Fruit fly (Drosophila melanogaster) whole organism, embryonic: ENCODE data around the gene RpLP1.

Experiments
- Atf6 ChIP-seq: fragments of 200-800 bp; sonication (Bioruptor generic); IDR thresholded peaks from 2 replicates; pipeline ENCODE4 v1.3.6; 2022; ENCODE audit warnings: missing biosample characterization, missing genetic modification characterization
- C15 ChIP-seq: fragments of 200-800 bp; sonication (Bioruptor generic); IDR thresholded peaks from 3 replicates; pipeline ENCODE4 v1.3.6; 2022; ENCODE audit warnings: missing biosample characterization, missing genetic modification characterization
- CG11093 ChIP-seq: fragments of 200-800 bp; sonication (Bioruptor generic); IDR thresholded peaks from 3 replicates; pipeline ENCODE4 v1.3.6; 2022; ENCODE audit warnings: missing biosample characterization, missing genetic modification characterization
- CG11723 ChIP-seq: fragments of 200-800 bp; sonication (Bioruptor generic); optimal IDR thresholded peaks from 2 replicates; lab custom pipeline; 2017; ENCODE audit warnings: missing biosample characterization, mild to moderate bottlenecking, missing genetic modification characterization
- CG13123 ChIP-seq: fragments of 200-800 bp; sonication (Bioruptor generic); optimal IDR thresholded peaks from 2 replicates; lab custom pipeline; 2016; ENCODE audit warnings: missing biosample characterization, missing genetic modification characterization
- CG13775 ChIP-seq: fragments of 200-800 bp; sonication (Bioruptor generic); optimal IDR thresholded peaks from 3 replicates; lab custom pipeline; 2017; ENCODE audit warnings: missing biosample characterization, mild to moderate bottlenecking, missing genetic modification characterization
- CG14050 ChIP-seq: fragments of 200-800 bp; sonication (Bioruptor generic); IDR thresholded peaks from 3 replicates; pipeline ENCODE4 v1.3.6; 2022; ENCODE audit warnings: missing biosample characterization, missing genetic modification characterization
- CG14860 ChIP-seq: fragments of 200-800 bp; sonication (Bioruptor generic); IDR thresholded peaks from 3 replicates; pipeline ENCODE4 v1.3.6; 2022; ENCODE audit warnings: missing biosample characterization, missing genetic modification characterization; ENCODE audit not compliant: partially characterized antibody
- CG15479 ChIP-seq: fragments of 200-800 bp; sonication (Bioruptor generic); optimal IDR thresholded peaks from 3 replicates; lab custom pipeline; 2019; ENCODE audit warnings: missing biosample characterization, mild to moderate bottlenecking, missing genetic modification characterization, moderate library complexity
- CG15696 ChIP-seq: fragments of 200-800 bp; sonication (Bioruptor generic); optimal IDR thresholded peaks from 2 replicates; lab custom pipeline; 2019; ENCODE audit warnings: missing biosample characterization, mild to moderate bottlenecking, missing genetic modification characterization, moderate library complexity
- CG17385 ChIP-seq: fragments of 200-800 bp; sonication (Bioruptor generic); optimal IDR thresholded peaks from 3 replicates; lab custom pipeline; 2018; ENCODE audit warnings: missing biosample characterization, mild to moderate bottlenecking, missing genetic modification characterization
- CG18476 ChIP-seq: fragments of 200-800 bp; sonication (Bioruptor generic); optimal IDR thresholded peaks from 2 replicates; lab custom pipeline; 2016; ENCODE audit warnings: missing biosample characterization, mild to moderate bottlenecking, missing genetic modification characterization
- CG18764 ChIP-seq: fragments of 200-800 bp; sonication (Bioruptor generic); optimal IDR thresholded peaks from 3 replicates; lab custom pipeline; 2016; ENCODE audit warnings: missing biosample characterization, missing genetic modification characterization
- CG30020 ChIP-seq: fragments of 200-800 bp; optimal IDR thresholded peaks from 2 replicates; lab custom pipeline; 2019; ENCODE audit warnings: missing biosample characterization, mild to moderate bottlenecking, missing genetic modification characterization, moderate library complexity
- CG31365 ChIP-seq: fragments of 200-800 bp; sonication (Bioruptor generic); optimal IDR thresholded peaks from 2 replicates; lab custom pipeline; 2018; ENCODE audit warnings: missing biosample characterization, mild to moderate bottlenecking, missing genetic modification characterization
- CG32772 ChIP-seq: fragments of 200-800 bp; sonication (Bioruptor generic); IDR thresholded peaks from 2 replicates; pipeline ENCODE4 v1.3.6; 2022; ENCODE audit warnings: missing biosample characterization, missing genetic modification characterization
- CG3838 ChIP-seq: fragments of 200-800 bp; sonication (Bioruptor generic); optimal IDR thresholded peaks from 3 replicates; lab custom pipeline; 2016; ENCODE audit warnings: missing biosample characterization, missing genetic modification characterization
- CG3995 ChIP-seq: fragments of 200-800 bp; sonication (Bioruptor generic); optimal IDR thresholded peaks from 3 replicates; lab custom pipeline; 2016; ENCODE audit warnings: missing biosample characterization, missing genetic modification characterization
- CG4328 ChIP-seq: fragments of 200-800 bp; sonication (Bioruptor generic); optimal IDR thresholded peaks from 3 replicates; lab custom pipeline; 2017; ENCODE audit warnings: missing biosample characterization, missing genetic modification reagents, missing genetic modification characterization
- CG4730 ChIP-seq: fragments of 200-800 bp; sonication (Bioruptor generic); IDR thresholded peaks from 2 replicates; pipeline ENCODE4 v1.3.6; 2022; ENCODE audit warnings: missing biosample characterization, missing genetic modification characterization
- CG6254 ChIP-seq: fragments of 200-800 bp; sonication (Bioruptor generic); optimal IDR thresholded peaks from 3 replicates; lab custom pipeline; 2017; ENCODE audit warnings: mild to moderate bottlenecking, missing biosample characterization, missing genetic modification reagents, missing genetic modification characterization
- CG7357 ChIP-seq: fragments of 200-800 bp; sonication (Bioruptor generic); IDR thresholded peaks from 3 replicates; pipeline ENCODE4 v1.3.6; 2022; ENCODE audit warnings: missing biosample characterization, missing genetic modification characterization
- CG7372 ChIP-seq: fragments of 200-800 bp; sonication (Bioruptor generic); IDR thresholded peaks from 2 replicates; pipeline ENCODE4 v1.3.6; 2022; ENCODE audit warnings: missing biosample characterization, missing genetic modification characterization
- CG9215 ChIP-seq: fragments of 200-800 bp; sonication (Bioruptor generic); IDR thresholded peaks from 2 replicates; pipeline ENCODE4 v1.3.6; 2022; ENCODE audit warnings: missing biosample characterization, missing genetic modification characterization
- Camta ChIP-seq: fragments of 200-800 bp; sonication (Bioruptor generic); optimal IDR thresholded peaks from 2 replicates; lab custom pipeline; 2016; ENCODE audit warnings: missing biosample characterization, missing genetic modification characterization
- Dbx ChIP-seq: fragments of 200-800 bp; sonication (Bioruptor generic); IDR thresholded peaks from 3 replicates; pipeline ENCODE4 v1.3.6; 2022; ENCODE audit warnings: missing biosample characterization, missing genetic modification characterization
- Dek ChIP-seq: fragments of 200-800 bp; sonication (Bioruptor generic); optimal IDR thresholded peaks from 3 replicates; lab custom pipeline; 2019; ENCODE audit warnings: missing biosample characterization, mild to moderate bottlenecking, missing genetic modification characterization, moderate library complexity
- MTF-1 ChIP-seq: fragments of 200-800 bp; sonication (Bioruptor generic); optimal IDR thresholded peaks from 2 replicates; lab custom pipeline; 2018; ENCODE audit warnings: missing biosample characterization, mild to moderate bottlenecking, missing genetic modification characterization, borderline replicate concordance
- Meics ChIP-seq: fragments of 200-800 bp; sonication (Bioruptor generic); optimal IDR thresholded peaks from 2 replicates; lab custom pipeline; 2017; ENCODE audit warnings: missing biosample characterization, mild to moderate bottlenecking, missing genetic modification characterization
- Nf-YA ChIP-seq: fragments of 200-800 bp; sonication (Bioruptor generic); IDR thresholded peaks from 2 replicates; pipeline ENCODE4 v1.3.6; 2022; ENCODE audit warnings: missing biosample characterization, missing genetic modification characterization
- Ptx1 ChIP-seq: fragments of 200-800 bp; sonication (Bioruptor generic); IDR thresholded peaks from 2 replicates; pipeline ENCODE4 v1.3.6; 2022; ENCODE audit warnings: missing biosample characterization, missing genetic modification characterization
- Sin3A ChIP-seq: fragments of >200 bp; optimal IDR thresholded peaks from 2 replicates; lab custom pipeline; 2018
- Stat92E ChIP-seq, 3 experiments: fragments of >200 bp in 2 of 3; fragments of 200-800 bp in 1 of 3; sonication (Bioruptor generic) in 1 of 3; optimal IDR thresholded peaks; 2 replicates each; lab custom pipeline; 2017 to 2019; ENCODE audit warnings: missing biosample characterization in 3 of 3, missing genetic modification characterization in 3 of 3, mild to moderate bottlenecking in 1 of 3, moderate library complexity in 1 of 3
- Vsx1 ChIP-seq: fragments of 200-800 bp; sonication (Bioruptor generic); optimal IDR thresholded peaks from 2 replicates; lab custom pipeline; 2017; ENCODE audit warnings: missing biosample characterization, mild to moderate bottlenecking, missing genetic modification characterization, missing genetic modification reagents
- amos ChIP-seq: fragments of 200-800 bp; sonication (Bioruptor generic); IDR thresholded peaks from 2 replicates; pipeline ENCODE4 v1.3.6; 2022; ENCODE audit warnings: missing biosample characterization, missing genetic modification characterization; ENCODE audit not compliant: partially characterized antibody
- az2 ChIP-seq: fragments of 200-800 bp; sonication (Bioruptor generic); optimal IDR thresholded peaks from 3 replicates; lab custom pipeline; 2016; ENCODE audit warnings: missing biosample characterization, missing genetic modification characterization
- br ChIP-seq: fragments of >200 bp; optimal IDR thresholded peaks from 2 replicates; lab custom pipeline; 2017
- cato ChIP-seq: fragments of 200-800 bp; sonication (Bioruptor generic); optimal IDR thresholded peaks from 2 replicates; lab custom pipeline; 2016; ENCODE audit warnings: missing biosample characterization, missing genetic modification characterization, borderline replicate concordance
- ems ChIP-seq: fragments of 200-800 bp; sonication (Bioruptor generic); optimal IDR thresholded peaks from 3 replicates; lab custom pipeline; 2016; ENCODE audit warnings: missing biosample characterization, missing genetic modification characterization
- esg ChIP-seq: fragments of 200-800 bp; sonication (Bioruptor generic); conservative IDR thresholded peaks from 2 replicates; pipeline ENCODE4 v1.3.6; 2022; ENCODE audit warnings: missing biosample characterization, missing genetic modification characterization
- hbn ChIP-seq: fragments of 200-800 bp; sonication (Bioruptor generic); IDR thresholded peaks from 2 replicates; pipeline ENCODE4 v1.3.6; 2022; ENCODE audit warnings: missing biosample characterization, missing genetic modification characterization; ENCODE audit not compliant: partially characterized antibody
- lov ChIP-seq, 2 experiments: fragments of 200-800 bp in 1 of 2; fragments of >200 bp in 1 of 2; sonication (Bioruptor generic) in 1 of 2; IDR thresholded peaks in 1 of 2; optimal IDR thresholded peaks in 1 of 2; 2 replicates in 1 of 2; 3 replicates in 1 of 2; pipeline versions ENCODE4 v1.3.6 to Lab custom; 2017 to 2022; ENCODE audit warnings: missing biosample characterization in 1 of 2, missing genetic modification characterization in 1 of 2
- otp ChIP-seq: fragments of 200-800 bp; sonication (Bioruptor generic); IDR thresholded peaks from 3 replicates; pipeline ENCODE4, ENCODE4 v1.3.6; 2022; ENCODE audit warnings: missing biosample characterization, missing genetic modification characterization
- pan ChIP-seq, 4 experiments: fragments of >200 bp in 3 of 4; fragments of 200-800 bp in 1 of 4; sonication (Bioruptor generic) in 1 of 4; optimal IDR thresholded peaks in 3 of 4; IDR thresholded peaks in 1 of 4; 2 replicates each; pipeline versions ENCODE4 v1.3.6 to Lab custom; 2017 to 2022; ENCODE audit warnings: missing biosample characterization in 2 of 4, missing genetic modification characterization in 2 of 4, mixed read lengths in 1 of 4
- phol ChIP-seq: fragments of 200-800 bp; sonication (Bioruptor generic); optimal IDR thresholded peaks from 3 replicates; lab custom pipeline; 2018; ENCODE audit warnings: missing biosample characterization, mild to moderate bottlenecking, missing genetic modification characterization, moderate library complexity
- trem ChIP-seq: fragments of 200-800 bp; optimal IDR thresholded peaks from 3 replicates; lab custom pipeline; 2019; ENCODE audit warnings: missing biosample characterization, mild to moderate bottlenecking, missing genetic modification characterization, moderate library complexity
- zen ChIP-seq: fragments of 200-800 bp; sonication (Bioruptor generic); optimal IDR thresholded peaks from 3 replicates; lab custom pipeline; 2018; ENCODE audit warnings: missing biosample characterization, mild to moderate bottlenecking, missing genetic modification characterization, moderate library complexity
- zen2 ChIP-seq: fragments of 200-800 bp; sonication (Bioruptor generic); IDR thresholded peaks from 3 replicates; pipeline ENCODE4 v1.3.6; 2022; ENCODE audit warnings: missing biosample characterization, missing genetic modification characterization; ENCODE audit not compliant: partially characterized antibody

Gene RpLP1

dm6 chr2L:427338-428234 lies 7.8 kb downstream of the RpLP1 start (continued):
- TF ChIP-seq CG15479 (GFP tag; lab: Kevin White, UChicago) (no peak), Dbx (no peak), CG30020 (no peak), CG7357 (GFP tag; lab: Robert Waterston, UW) (no peak), CG3838 (no peak), CG18764 (GFP tag; lab: Kevin White, UChicago) (no peak), zen2 (GFP tag; lab: Robert Waterston, UW) (no peak), hbn (GFP tag; lab: Robert Waterston, UW) (no peak), CG17385 (GFP tag; lab: Kevin White, UChicago) (peak; percentile 5), CG18476 (GFP tag; lab: Kevin White, UChicago) (no peak), lov (optimal IDR thresholded peaks at IDR 0.05; lab: Kevin White, UChicago) (no peak), lov (GFP tag; IDR thresholded peaks at IDR 0.05; lab: Robert Waterston, UW) (0 out of 3 replicates have a peak, but pooled peaks have one; percentile 66), Dek (tag; lab: Kevin White, UChicago) (no peak), br (lab: Kevin White, UChicago) (no peak), ems (GFP tag; lab: Kevin White, UChicago) (no peak), Camta (GFP tag; lab: Kevin White, UChicago) (no peak), CG13123 (GFP tag; lab: Kevin White, UChicago) (no peak), CG4328 (GFP tag; lab: Kevin White, UChicago) (no peak), CG32772 (GFP tag; lab: Robert Waterston, UW) (no peak), Atf6 (GFP tag; lab: Robert Waterston, UW) (no peak), esg (GFP tag; lab: Robert Waterston, UW) (no peak), Meics (GFP tag; lab: Kevin White, UChicago) (no peak), amos (no peak), pan (optimal IDR thresholded peaks at IDR 0.05; lab: Kevin White, UChicago) (no peak), pan (GFP tag; optimal IDR thresholded peaks at IDR 0.05 in 1 of 2, IDR thresholded peaks at IDR 0.05 in 1 of 2) (no peak), CG11093 (GFP tag; lab: Robert Waterston, UW) (no peak), CG14050 (GFP tag; lab: Robert Waterston, UW) (no peak), C15 (GFP tag; lab: Robert Waterston, UW) (no peak), CG9215 (GFP tag; lab: Robert Waterston, UW) (no peak), phol (tag; lab: Kevin White, UChicago) (no peak), CG14860 (GFP tag; lab: Robert Waterston, UW) (no peak), CG4730 (no peak), Ptx1 (GFP tag; lab: Robert Waterston, UW) (0 out of 2 replicates have a peak, but pooled peaks have one; percentile 24), Sin3A (lab: Kevin White, UChicago) (no peak), CG15696 (tag; lab: Kevin White, UChicago) (no peak), trem (tag; lab: Kevin White, UChicago) (no peak), otp (GFP tag; lab: Robert Waterston, UW) (no peak), CG11723 (GFP tag; lab: Kevin White, UChicago) (no peak), Vsx1 (GFP tag; lab: Kevin White, UChicago) (no peak), CG7372 (GFP tag; lab: Robert Waterston, UW) (no peak), CG6254 (GFP tag; lab: Kevin White, UChicago) (peak; percentile 40), CG13775 (GFP tag; lab: Kevin White, UChicago) (no peak), MTF-1 (GFP tag; lab: Kevin White, UChicago) (no peak), Nf-YA (GFP tag; lab: Robert Waterston, UW) (no peak), az2 (GFP tag; lab: Kevin White, UChicago) (peak; percentile 16), Stat92E (GFP tag; optimal IDR thresholded peaks at IDR 0.05; lab: Kevin White, UChicago) (no peak), cato (no peak), zen (tag; lab: Kevin White, UChicago) (no peak), CG3995 (GFP tag; lab: Kevin White, UChicago) (no peak), CG31365 (tag; lab: Kevin White, UChicago) (no peak)
